2 worm cellular contexts compared by ENCODE assay signal in the genomic region with DNA sequence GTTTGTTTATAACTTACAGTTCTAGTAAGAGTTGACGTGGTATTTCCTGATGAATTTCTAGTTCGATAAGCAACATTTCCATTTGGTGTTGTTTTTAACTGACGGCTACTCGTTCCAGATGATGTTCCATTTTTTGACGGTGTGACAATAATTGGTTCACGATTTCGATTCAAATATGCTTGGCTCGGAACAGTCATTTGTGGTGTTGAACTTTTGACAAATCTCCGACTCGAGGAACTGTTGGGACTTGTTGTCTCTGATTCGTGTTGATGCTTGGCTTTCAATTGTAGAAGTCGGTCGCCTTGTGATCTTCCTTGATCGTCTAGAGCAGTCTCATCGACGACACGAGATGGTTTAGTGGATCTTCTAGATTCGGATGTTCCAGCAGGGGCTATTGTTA.
A peak's percentile ranks its signal among the peaks of the same experiment; 100 is the strongest.
TF ChIP-seq lines count a peak whose summit lies in the region.

No protein-coding gene starts in this region.

TF ChIP-seq in whole organism, L1 larva, 84 proteins besides CTCF, POLR2A, EP300 and RAD21:
- TF ChIP-seq efl-1 (optimal IDR thresholded peaks at IDR 0.05; lab: Kevin White, UChicago) (no peak), efl-1 (GFP tag; optimal IDR thresholded peaks at IDR 0.05 in 1 of 2; lab: Kevin White, UChicago) (peak in 1 of 2 experiments; percentile 82), nhr-85 (tag; lab: Kevin White, UChicago) (peak; percentile 52), mef-2 (tag; optimal IDR thresholded peaks at IDR 0.05; lab: Kevin White, UChicago) (no peak), ceh-8 (GFP tag; optimal IDR thresholded peaks at IDR 0.05; lab: Kevin White, UChicago) (no peak), swsn-7 (tag; optimal IDR thresholded peaks at IDR 0.05; lab: Kevin White, UChicago) (no peak), nhr-76 (tag; optimal IDR thresholded peaks at IDR 0.05; lab: Kevin White, UChicago) (no peak), nhr-71 (tag; optimal IDR thresholded peaks at IDR 0.05; lab: Kevin White, UChicago) (no peak), C16A3.4 (tag; optimal IDR thresholded peaks at IDR 0.05; lab: Kevin White, UChicago) (no peak), lin-39 (tag; optimal IDR thresholded peaks at IDR 0.05; lab: Kevin White, UChicago) (no peak), alr-1 (tag; optimal IDR thresholded peaks at IDR 0.05; lab: Kevin White, UChicago; ENCODE audit: borderline replicate concordance) (no peak), unc-62 (GFP tag; optimal IDR thresholded peaks at IDR 0.05; lab: Kevin White, UChicago) (no peak), fkh-8 (tag; optimal IDR thresholded peaks at IDR 0.05; lab: Kevin White, UChicago) (no peak), pax-3 (tag; optimal IDR thresholded peaks at IDR 0.05; lab: Kevin White, UChicago) (no peak)

TF ChIP-seq in whole organism, young adult, 124 proteins besides CTCF, POLR2A, EP300 and RAD21:
- TF ChIP-seq sdz-38 (tag; optimal IDR thresholded peaks at IDR 0.05; lab: Kevin White, UChicago) (no peak), hsf-1 (GFP tag; IDR thresholded peaks at IDR 0.05; lab: Robert Waterston, UW) (0 out of 2 replicates have a peak, but pooled peaks have one; percentile 41)
TF ChIP-seq in whole organism, young adult: peak in this region for 1.
